Worm (Caenorhabditis elegans): ENCODE measurements around the gene sre-42.

sre-42 gene

ce11 chrII:12382625-12383562 lies 3.8 kb downstream of the sre-42 start, which contains the start of gene btb-14:
Gene btb-14, plus strand, starts transcription at chrII:12383463.
- TF ChIP-seq nhr-237 (tag; optimal IDR thresholded peaks at IDR 0.05) (no peak), hlh-1 (tag; optimal IDR thresholded peaks at IDR 0.05) (peak; percentile 0), elt-3 (tag; optimal IDR thresholded peaks at IDR 0.05) (no peak), unc-39 (tag; optimal IDR thresholded peaks at IDR 0.05) (peak; percentile 23), sem-2 (GFP tag; optimal IDR thresholded peaks at IDR 0.05) (no peak)

ce11 chrII:12380888-12381287 lies 5.8 kb downstream of the sre-42 start:
- TF ChIP-seq elt-1 (tag; optimal IDR thresholded peaks at IDR 0.05; ENCODE audit: borderline replicate concordance, insufficient read depth) (no peak), ham-2 (GFP tag; optimal IDR thresholded peaks at IDR 0.05) (peak; percentile 12)

DNA sequence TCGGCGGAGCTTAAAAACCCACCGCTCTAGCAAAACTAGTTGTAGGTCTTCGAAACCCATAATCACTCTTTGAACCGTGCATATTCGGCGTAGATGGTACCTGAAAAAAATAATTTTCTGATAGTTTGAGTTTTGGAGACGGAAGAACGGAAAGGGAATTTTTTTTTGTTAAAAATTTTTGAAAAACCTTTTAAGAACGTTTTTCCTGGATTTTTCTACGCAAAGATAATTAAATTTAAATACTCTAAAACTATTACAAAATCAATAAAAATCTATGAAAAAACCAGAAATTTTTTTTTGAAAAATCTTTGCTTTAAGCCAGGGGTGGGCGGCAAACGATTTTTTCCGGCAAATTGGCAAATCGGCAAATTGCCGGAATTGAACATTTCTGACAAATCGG lies 7.3 kb downstream of the sre-42 start, which contains the start of gene marc-5:
TSS of gene marc-5 (minus strand) at position 101 of the 400 bp plus-strand sequence.
- TF ChIP-seq sem-2 (GFP tag; optimal IDR thresholded peaks at IDR 0.05) (no peak), ham-2 (GFP tag; optimal IDR thresholded peaks at IDR 0.05) (no peak), mep-1 (tag; optimal IDR thresholded peaks at IDR 0.05) (no peak), tbx-8 (GFP tag; optimal IDR thresholded peaks at IDR 0.05) (no peak), lin-32 (GFP tag; optimal IDR thresholded peaks at IDR 0.05) (no peak), nhr-237 (tag; optimal IDR thresholded peaks at IDR 0.05) (no peak), nhr-76 (tag; optimal IDR thresholded peaks at IDR 0.05) (no peak), nhr-12 (tag; optimal IDR thresholded peaks at IDR 0.05) (no peak), nhr-28 (tag; optimal IDR thresholded peaks at IDR 0.05) (no peak)

DNA sequence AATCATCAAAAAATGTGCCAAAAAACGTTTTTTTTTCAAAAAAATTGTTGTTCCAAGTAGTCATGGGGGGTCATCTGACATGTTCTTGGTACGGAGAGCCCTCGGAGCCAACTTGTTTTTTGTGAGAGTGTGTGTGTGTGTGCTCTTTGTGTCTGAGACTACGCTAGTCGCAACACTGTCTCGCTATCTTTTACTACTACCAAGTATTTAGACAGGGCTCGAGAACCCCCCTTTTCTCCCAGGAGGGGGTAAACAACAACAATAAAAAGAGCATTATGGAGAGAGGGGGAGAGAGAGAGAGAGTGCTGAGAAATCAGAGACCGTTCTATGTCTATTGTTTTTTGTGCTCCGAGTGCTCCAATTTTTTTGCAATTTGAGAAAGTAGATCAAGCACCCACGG lies 7.9 kb downstream of the sre-42 start:
- TF ChIP-seq elt-1 (tag; optimal IDR thresholded peaks at IDR 0.05; ENCODE audit: borderline replicate concordance, insufficient read depth) (no peak), nhr-12 (tag; optimal IDR thresholded peaks at IDR 0.05) (no peak), lin-13 (tag; optimal IDR thresholded peaks at IDR 0.05) (no peak), mep-1 (tag; optimal IDR thresholded peaks at IDR 0.05) (no peak), cnd-1 (tag; optimal IDR thresholded peaks at IDR 0.05) (no peak), nhr-2 (tag; optimal IDR thresholded peaks at IDR 0.05) (no peak), blmp-1 (tag; optimal IDR thresholded peaks at IDR 0.05) (no peak), nhr-28 (tag; optimal IDR thresholded peaks at IDR 0.05) (no peak), zip-8 (tag; optimal IDR thresholded peaks at IDR 0.05) (no peak), nhr-76 (tag; optimal IDR thresholded peaks at IDR 0.05) (no peak), unc-120 (tag; optimal IDR thresholded peaks at IDR 0.05; ENCODE audit: poor library complexity, severe bottlenecking) (no peak), M03D4.4 (tag; optimal IDR thresholded peaks at IDR 0.05) (no peak), elt-3 (tag; optimal IDR thresholded peaks at IDR 0.05) (no peak)

ce11 chrII:12373921-12374320 lies 12.8 kb downstream of the sre-42 start:
- no peak for TF ChIP-seq lin-13 (tag; optimal IDR thresholded peaks at IDR 0.05)
- peak; percentile 64 for TF ChIP-seq ces-1 (GFP tag; optimal IDR thresholded peaks at IDR 0.05)
- no peak for TF ChIP-seq nhr-76 (tag; optimal IDR thresholded peaks at IDR 0.05)
- TF ChIP-seq unc-120 (tag; optimal IDR thresholded peaks at IDR 0.05; ENCODE audit: poor library complexity, severe bottlenecking), result no peak
- no peak for TF ChIP-seq M03D4.4 (tag; optimal IDR thresholded peaks at IDR 0.05)

DNA sequence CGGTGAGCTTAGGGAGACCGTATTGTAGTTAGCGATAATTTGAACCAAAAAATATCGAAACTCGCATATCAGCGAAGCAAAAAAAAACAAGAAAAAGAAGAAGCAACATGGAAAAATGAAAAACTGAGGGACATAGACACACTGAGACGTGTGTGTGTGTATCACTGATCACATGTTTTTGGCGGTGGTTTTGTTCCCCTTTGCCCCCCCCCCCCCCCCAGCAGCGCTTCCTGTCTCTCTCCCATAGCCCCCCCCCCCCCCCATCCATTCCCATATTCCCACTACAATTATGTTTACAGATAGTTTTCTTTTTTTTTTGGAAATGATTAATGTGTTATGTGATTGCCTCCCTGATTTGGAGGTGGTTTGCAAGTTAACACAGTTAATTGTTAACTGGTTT lies 17.5 kb downstream of the sre-42 start:
- TF ChIP-seq M03D4.4 (tag; optimal IDR thresholded peaks at IDR 0.05), result no peak
- TF ChIP-seq mls-2 (tag; optimal IDR thresholded peaks at IDR 0.05), result no peak
- TF ChIP-seq lsy-2 (tag; optimal IDR thresholded peaks at IDR 0.05), result no peak
- TF ChIP-seq unc-39 (tag; optimal IDR thresholded peaks at IDR 0.05), result no peak
- TF ChIP-seq ham-2 (GFP tag; optimal IDR thresholded peaks at IDR 0.05), result no peak
- TF ChIP-seq mep-1 (tag; optimal IDR thresholded peaks at IDR 0.05), result no peak
- TF ChIP-seq unc-62 (GFP tag; optimal IDR thresholded peaks at IDR 0.05), result no peak

ce11 chrII:12362262-12362661 lies 24.4 kb downstream of the sre-42 start:
- TF ChIP-seq ceh-83 (GFP tag; optimal IDR thresholded peaks at IDR 0.05) (peak; percentile 52), lsy-2 (tag; optimal IDR thresholded peaks at IDR 0.05) (no peak)

Data from whole organism, mixed stage, embryonic.